Fruit fly (Drosophila melanogaster) whole organism, embryonic: ENCODE measurements around the gene mRpL15.

Experiments used
- Atf3 ChIP-seq: fragments of 200-800 bp; sonication (Bioruptor generic); optimal IDR thresholded peaks from 3 replicates; lab custom pipeline; 2016; ENCODE audit warnings: missing biosample characterization, missing genetic modification characterization
- B-H1 ChIP-seq: fragments of 200-800 bp; sonication (Bioruptor generic); IDR thresholded peaks from 3 replicates; pipeline ENCODE4 v1.3.6; 2022; ENCODE audit warnings: missing biosample characterization, missing genetic modification characterization
- CG10267 ChIP-seq: fragments of 200-800 bp; sonication (Bioruptor generic); optimal IDR thresholded peaks from 2 replicates; lab custom pipeline; 2018; ENCODE audit warnings: missing biosample characterization, mild to moderate bottlenecking, missing genetic modification characterization, moderate library complexity
- CG10431 ChIP-seq: fragments of 200-800 bp; sonication (Bioruptor generic); optimal IDR thresholded peaks from 3 replicates; lab custom pipeline; 2018; ENCODE audit warnings: missing biosample characterization, mild to moderate bottlenecking, missing genetic modification characterization
- CG10979 ChIP-seq: fragments of 200-800 bp; sonication (Bioruptor generic); optimal IDR thresholded peaks from 2 replicates; lab custom pipeline; 2018; ENCODE audit warnings: missing biosample characterization, mild to moderate bottlenecking, missing genetic modification characterization, moderate library complexity
- CG11456 ChIP-seq: fragments of 200-800 bp; sonication (Bioruptor generic); IDR thresholded peaks from 3 replicates; pipeline ENCODE4 v1.3.6; 2022; ENCODE audit warnings: missing biosample characterization, missing genetic modification characterization
- CG1602 ChIP-seq: fragments of 200-800 bp; sonication (Bioruptor generic); optimal IDR thresholded peaks from 3 replicates; lab custom pipeline; 2016; ENCODE audit warnings: missing biosample characterization, missing genetic modification characterization
- CG17186 ChIP-seq: fragments of 200-800 bp; sonication (Bioruptor generic); optimal IDR thresholded peaks from 3 replicates; lab custom pipeline; 2017; ENCODE audit warnings: missing biosample characterization, missing genetic modification reagents, missing genetic modification characterization
- CG17829 ChIP-seq: fragments of 200-800 bp; optimal IDR thresholded peaks from 2 replicates; lab custom pipeline; 2019; ENCODE audit warnings: missing biosample characterization, mild to moderate bottlenecking, missing genetic modification characterization, moderate library complexity
- CG18011 ChIP-seq: fragments of 200-800 bp; sonication (Bioruptor generic); optimal IDR thresholded peaks from 2 replicates; lab custom pipeline; 2017; ENCODE audit warnings: missing biosample characterization, missing genetic modification characterization, mild to moderate bottlenecking, moderate library complexity, missing genotype
- CG18262 ChIP-seq: fragments of 200-800 bp; optimal IDR thresholded peaks from 3 replicates; lab custom pipeline; 2019; ENCODE audit warnings: missing biosample characterization, mild to moderate bottlenecking, missing genetic modification characterization, moderate library complexity
- CG18619 ChIP-seq: fragments of 200-800 bp; sonication (Bioruptor generic); optimal IDR thresholded peaks from 3 replicates; lab custom pipeline; 2017; ENCODE audit warnings: missing biosample characterization, mild to moderate bottlenecking, missing genetic modification characterization
- CG31365 ChIP-seq: fragments of 200-800 bp; sonication (Bioruptor generic); optimal IDR thresholded peaks from 2 replicates; lab custom pipeline; 2018; ENCODE audit warnings: missing biosample characterization, mild to moderate bottlenecking, missing genetic modification characterization
- CG33213 ChIP-seq: fragments of 200-800 bp; sonication (Bioruptor generic); optimal IDR thresholded peaks from 3 replicates; lab custom pipeline; 2016; ENCODE audit warnings: missing biosample characterization, missing genetic modification characterization
- CG4730 ChIP-seq: fragments of 200-800 bp; sonication (Bioruptor generic); IDR thresholded peaks from 2 replicates; pipeline ENCODE4 v1.3.6; 2022; ENCODE audit warnings: missing biosample characterization, missing genetic modification characterization
- CG6272 ChIP-seq: fragments of 200-800 bp; sonication (Bioruptor generic); IDR thresholded peaks from 2 replicates; pipeline ENCODE4 v1.3.6; 2022; ENCODE audit warnings: missing biosample characterization, missing genetic modification characterization
- CG7963 ChIP-seq: fragments of 200-800 bp; sonication (Bioruptor generic); IDR thresholded peaks from 3 replicates; pipeline ENCODE4 v1.3.6; 2022; ENCODE audit warnings: missing biosample characterization, missing genetic modification characterization; ENCODE audit not compliant: partially characterized antibody
- CG8089 ChIP-seq: fragments of 200-800 bp; sonication (Bioruptor generic); optimal IDR thresholded peaks from 3 replicates; lab custom pipeline; 2016; ENCODE audit warnings: missing biosample characterization, missing genetic modification characterization
- CG8924 ChIP-seq: fragments of 200-800 bp; optimal IDR thresholded peaks from 3 replicates; lab custom pipeline; 2019; ENCODE audit warnings: missing biosample characterization, mild to moderate bottlenecking, missing genetic modification characterization, moderate library complexity
- CG9215 ChIP-seq: fragments of 200-800 bp; sonication (Bioruptor generic); IDR thresholded peaks from 2 replicates; pipeline ENCODE4 v1.3.6; 2022; ENCODE audit warnings: missing biosample characterization, missing genetic modification characterization
- Eip74EF ChIP-seq, 2 experiments: fragments of 200-800 bp in 1 of 2; fragments of >200 bp in 1 of 2; sonication (Bioruptor generic) in 1 of 2; optimal IDR thresholded peaks; 2 replicates each; lab custom pipeline; 2017 to 2019; ENCODE audit warnings: missing biosample characterization in 2 of 2, missing genetic modification characterization in 2 of 2, mild to moderate bottlenecking in 1 of 2, moderate library complexity in 1 of 2
- HLH3B ChIP-seq: fragments of 200-800 bp; sonication (Bioruptor generic); IDR thresholded peaks from 2 replicates; pipeline ENCODE4 v1.3.6; 2022; ENCODE audit warnings: missing biosample characterization, missing genetic modification characterization
- Hey ChIP-seq: fragments of 200-800 bp; sonication (Bioruptor generic); optimal IDR thresholded peaks from 3 replicates; lab custom pipeline; 2018; ENCODE audit warnings: missing biosample characterization, mild to moderate bottlenecking, missing genetic modification characterization
- Hr3 ChIP-seq: fragments of 200-800 bp; sonication (Bioruptor generic); optimal IDR thresholded peaks from 3 replicates; lab custom pipeline; 2016; ENCODE audit warnings: missing biosample characterization, missing genetic modification characterization
- Lpt ChIP-seq: fragments of >200 bp; optimal IDR thresholded peaks from 2 replicates; lab custom pipeline; 2018; ENCODE audit warnings: missing biosample characterization, missing genetic modification characterization
- Meics ChIP-seq: fragments of 200-800 bp; sonication (Bioruptor generic); optimal IDR thresholded peaks from 2 replicates; lab custom pipeline; 2017; ENCODE audit warnings: missing biosample characterization, mild to moderate bottlenecking, missing genetic modification characterization
- Ssrp ChIP-seq: fragments of 200-800 bp; sonication (Bioruptor generic); optimal IDR thresholded peaks from 2 replicates; lab custom pipeline; 2018; ENCODE audit warnings: missing biosample characterization, mild to moderate bottlenecking, missing genetic modification characterization, moderate library complexity
- Tbp ChIP-seq: fragments of >200 bp; optimal IDR thresholded peaks from 2 replicates; lab custom pipeline; 2018; ENCODE audit warnings: missing biosample characterization, missing genetic modification characterization
- Xbp1 ChIP-seq: fragments of 200-800 bp; sonication (Bioruptor generic); optimal IDR thresholded peaks from 3 replicates; lab custom pipeline; 2016; ENCODE audit warnings: missing biosample characterization, mild to moderate bottlenecking, missing genetic modification characterization
- YL-1 ChIP-seq: fragments of 200-800 bp; sonication (Bioruptor generic); optimal IDR thresholded peaks from 3 replicates; lab custom pipeline; 2017; ENCODE audit warnings: missing biosample characterization, mild to moderate bottlenecking, missing genetic modification characterization
- abd-A ChIP-seq: fragments of 200-800 bp; sonication (Bioruptor generic); optimal IDR thresholded peaks from 3 replicates; lab custom pipeline; 2019; ENCODE audit warnings: missing biosample characterization, mild to moderate bottlenecking, missing genetic modification characterization, moderate library complexity
- bab2 ChIP-seq: fragments of 200-800 bp; sonication (Bioruptor generic); optimal IDR thresholded peaks from 2 replicates; lab custom pipeline; 2016; ENCODE audit warnings: missing biosample characterization, missing genetic modification characterization
- bbx ChIP-seq: fragments of 200-800 bp; sonication (Bioruptor generic); IDR thresholded peaks from 2 replicates; pipeline ENCODE4 v1.3.6; 2022; ENCODE audit warnings: missing biosample characterization, missing genetic modification characterization; ENCODE audit not compliant: partially characterized antibody
- bowl ChIP-seq: fragments of 200-800 bp; sonication (Bioruptor generic); IDR thresholded peaks from 2 replicates; pipeline ENCODE4 v1.3.6; 2022; ENCODE audit warnings: missing biosample characterization, missing genetic modification characterization
- corto ChIP-seq: fragments of 200-800 bp; sonication (Bioruptor generic); optimal IDR thresholded peaks from 2 replicates; lab custom pipeline; 2016; ENCODE audit warnings: missing biosample characterization, mild to moderate bottlenecking, missing genetic modification characterization, moderate library complexity
- danr ChIP-seq: fragments of 200-800 bp; sonication (Bioruptor generic); IDR thresholded peaks from 2 replicates; pipeline ENCODE4 v1.3.6; 2022; ENCODE audit warnings: missing biosample characterization, missing genetic modification characterization
- fd102C ChIP-seq: fragments of 200-800 bp; sonication (Bioruptor generic); optimal IDR thresholded peaks from 2 replicates; lab custom pipeline; 2018; ENCODE audit warnings: missing biosample characterization, mild to moderate bottlenecking, missing genetic modification characterization, moderate library complexity
- gem ChIP-seq: fragments of 200-800 bp; sonication (Bioruptor generic); optimal IDR thresholded peaks from 2 replicates; lab custom pipeline; 2019; ENCODE audit warnings: missing biosample characterization, mild to moderate bottlenecking, missing genetic modification characterization, moderate library complexity
- inv ChIP-seq: fragments of 200-800 bp; sonication (Bioruptor generic); IDR thresholded peaks from 2 replicates; pipeline ENCODE4 v1.3.6; 2022; ENCODE audit warnings: missing biosample characterization, missing genetic modification characterization; ENCODE audit not compliant: partially characterized antibody
- ken ChIP-seq: fragments of 200-800 bp; sonication (Bioruptor generic); IDR thresholded peaks from 3 replicates; pipeline ENCODE4 v1.3.6; 2022; ENCODE audit warnings: missing biosample characterization, missing genetic modification characterization
- nmo ChIP-seq: fragments of 200-800 bp; sonication (Bioruptor generic); optimal IDR thresholded peaks from 2 replicates; lab custom pipeline; 2018; ENCODE audit warnings: missing biosample characterization, mild to moderate bottlenecking, missing genetic modification characterization, moderate library complexity
- pan ChIP-seq, 4 experiments: fragments of >200 bp in 3 of 4; fragments of 200-800 bp in 1 of 4; sonication (Bioruptor generic) in 1 of 4; optimal IDR thresholded peaks in 3 of 4; IDR thresholded peaks in 1 of 4; 2 replicates each; pipeline versions ENCODE4 v1.3.6 to Lab custom; 2017 to 2022; ENCODE audit warnings: missing biosample characterization in 2 of 4, missing genetic modification characterization in 2 of 4, mixed read lengths in 1 of 4
- phol ChIP-seq: fragments of 200-800 bp; sonication (Bioruptor generic); optimal IDR thresholded peaks from 3 replicates; lab custom pipeline; 2018; ENCODE audit warnings: missing biosample characterization, mild to moderate bottlenecking, missing genetic modification characterization, moderate library complexity
- pnt ChIP-seq: fragments of 200-800 bp; sonication (Bioruptor generic); optimal IDR thresholded peaks from 3 replicates; lab custom pipeline; 2016; ENCODE audit warnings: missing biosample characterization, missing genetic modification characterization
- sim ChIP-seq: fragments of 200-800 bp; sonication (Bioruptor generic); IDR thresholded peaks from 2 replicates; pipeline ENCODE4 v1.3.6; 2022; ENCODE audit warnings: missing biosample characterization, missing genetic modification characterization
- slou ChIP-seq: fragments of 200-800 bp; sonication (Bioruptor generic); optimal IDR thresholded peaks from 3 replicates; lab custom pipeline; 2016; ENCODE audit warnings: missing biosample characterization, missing genetic modification characterization
- toy ChIP-seq: fragments of 200-800 bp; sonication (Bioruptor generic); IDR thresholded peaks from 2 replicates; pipeline ENCODE4 v1.3.6; 2022; ENCODE audit warnings: missing biosample characterization, missing genetic modification characterization
- wek ChIP-seq: fragments of 200-800 bp; sonication (Bioruptor generic); optimal IDR thresholded peaks from 3 replicates; lab custom pipeline; 2018; ENCODE audit warnings: missing biosample characterization, mild to moderate bottlenecking, missing genetic modification characterization, moderate library complexity

The mRpL15 gene

dm6 chr3L:20471499-20472313, 35.7 kb upstream of the mRpL15 start (continued):
- TF ChIP-seq sim (no peak), Lpt (GFP tag; lab: Kevin White, UChicago) (no peak), CG9215 (GFP tag; lab: Robert Waterston, UW) (no peak), B-H1 (no peak), Hey (tag; lab: Kevin White, UChicago) (peak; percentile 61), CG11456 (no peak), CG7963 (GFP tag; lab: Robert Waterston, UW) (no peak), CG4730 (GFP tag; lab: Robert Waterston, UW) (no peak), CG33213 (peak; percentile 67), CG31365 (peak; percentile 71), Atf3 (GFP tag; lab: Kevin White, UChicago) (no peak), CG6272 (no peak), nmo (peak; percentile 38), CG18619 (GFP tag; lab: Kevin White, UChicago) (peak; percentile 53), fd102C (GFP tag; lab: Kevin White, UChicago) (peak; percentile 79), CG10431 (GFP tag; lab: Kevin White, UChicago) (no peak), YL-1 (GFP tag; lab: Kevin White, UChicago) (no peak), Eip74EF (GFP tag; optimal IDR thresholded peaks at IDR 0.05; lab: Kevin White, UChicago) (peak in 1 of 2 experiments; percentile 13), CG18011 (peak; percentile 21), inv (GFP tag; lab: Robert Waterston, UW) (no peak), bbx (GFP tag; lab: Robert Waterston, UW) (no peak), Xbp1 (GFP tag; lab: Kevin White, UChicago) (no peak), CG17829 (tag; lab: Kevin White, UChicago) (no peak), toy (GFP tag; lab: Robert Waterston, UW) (no peak), phol (tag; lab: Kevin White, UChicago) (peak; percentile 31), pnt (GFP tag; lab: Kevin White, UChicago) (peak; percentile 38), Hr3 (GFP tag; lab: Kevin White, UChicago) (no peak), bowl (GFP tag; lab: Robert Waterston, UW) (0 out of 2 replicates have a peak, but pooled peaks have one; percentile 22), Meics (peak; percentile 83), wek (peak; percentile 83), bab2 (GFP tag; lab: Kevin White, UChicago) (peak; percentile 81), pan (optimal IDR thresholded peaks at IDR 0.05; lab: Kevin White, UChicago) (no peak), pan (GFP tag; optimal IDR thresholded peaks at IDR 0.05 in 1 of 2, IDR thresholded peaks at IDR 0.05 in 1 of 2) (no peak), CG10267 (tag; lab: Kevin White, UChicago) (no peak), Ssrp (no peak), CG18262 (tag; lab: Kevin White, UChicago) (peak; percentile 41), ken (GFP tag; lab: Robert Waterston, UW) (peak; percentile 29; the same call in 1 of the 3 replicates), slou (GFP tag; lab: Kevin White, UChicago) (peak; percentile 40), CG8089 (peak; percentile 83), HLH3B (GFP tag; lab: Robert Waterston, UW) (peak; percentile 6; the same call in 1 of the 2 replicates), CG10979 (tag; lab: Kevin White, UChicago) (peak; percentile 12), Tbp (GFP tag; lab: Kevin White, UChicago) (no peak), CG1602 (GFP tag; lab: Kevin White, UChicago) (peak; percentile 45), CG8924 (tag; lab: Kevin White, UChicago) (peak; percentile 41), gem (tag; lab: Kevin White, UChicago) (peak; percentile 44), corto (GFP tag; lab: Kevin White, UChicago) (no peak), abd-A (tag; lab: Kevin White, UChicago) (no peak), CG17186 (GFP tag; lab: Kevin White, UChicago) (no peak), danr (no peak)
